Fruit fly (Drosophila melanogaster): ENCODE results near the gene Gtpx.

Gene Gtpx

dm6 chr3L:3350572-3351343 is 24.7 kb downstream of the Gtpx start (continued):
- TF ChIP-seq seq (GFP tag; IDR thresholded peaks at IDR 0.05) = no peak
- no peak for TF ChIP-seq CG7372 (GFP tag; IDR thresholded peaks at IDR 0.05)
- TF ChIP-seq pho (GFP tag; optimal IDR thresholded peaks at IDR 0.05) = no peak
- TF ChIP-seq Hmr (GFP tag; optimal IDR thresholded peaks at IDR 0.05) = no peak
- TF ChIP-seq pzg (GFP tag; optimal IDR thresholded peaks at IDR 0.05) = no peak
- TF ChIP-seq CG9215 (GFP tag; IDR thresholded peaks at IDR 0.05) = no peak
- no peak for TF ChIP-seq gsb (GFP tag; IDR thresholded peaks at IDR 0.05)
- TF ChIP-seq tgo (GFP tag; IDR thresholded peaks at IDR 0.05) = no peak
- no peak for TF ChIP-seq slou (GFP tag; optimal IDR thresholded peaks at IDR 0.05)
- TF ChIP-seq Nf-YB (GFP tag; optimal IDR thresholded peaks at IDR 0.05) = no peak
- TF ChIP-seq Max (GFP tag; optimal IDR thresholded peaks at IDR 0.05) = no peak
- TF ChIP-seq Xbp1 (GFP tag; optimal IDR thresholded peaks at IDR 0.05) = no peak
- no peak for TF ChIP-seq CG14965 (GFP tag; optimal IDR thresholded peaks at IDR 0.05; ENCODE audit: borderline replicate concordance)
- peak; percentile 11 for TF ChIP-seq lilli (GFP tag; optimal IDR thresholded peaks at IDR 0.05)
- no peak for TF ChIP-seq sima (GFP tag; optimal IDR thresholded peaks at IDR 0.05)
- TF ChIP-seq CG3065 (GFP tag; optimal IDR thresholded peaks at IDR 0.05) = no peak
- no peak for TF ChIP-seq Gsc (GFP tag; IDR thresholded peaks at IDR 0.05)
- no peak for TF ChIP-seq CG11723 (GFP tag; optimal IDR thresholded peaks at IDR 0.05)
- TF ChIP-seq CG11085 (GFP tag; IDR thresholded peaks at IDR 0.05) = no peak
- TF ChIP-seq CG2678 (tag; optimal IDR thresholded peaks at IDR 0.05) = peak; percentile 50
- TF ChIP-seq ken (GFP tag; IDR thresholded peaks at IDR 0.05) = 0 out of 3 replicates have a peak, but pooled peaks have one; percentile 38
- no peak for TF ChIP-seq MTF-1 (GFP tag; optimal IDR thresholded peaks at IDR 0.05; ENCODE audit: borderline replicate concordance)
- TF ChIP-seq yki (optimal IDR thresholded peaks at IDR 0.05) = no peak
- no peak for TF ChIP-seq CG17912 (GFP tag; optimal IDR thresholded peaks at IDR 0.05)
- no peak for TF ChIP-seq CG9609 (GFP tag; optimal IDR thresholded peaks at IDR 0.05)
- no peak for TF ChIP-seq CG10147 (GFP tag; optimal IDR thresholded peaks at IDR 0.05)
- no peak for TF ChIP-seq CG13123 (GFP tag; optimal IDR thresholded peaks at IDR 0.05)
- TF ChIP-seq NfI (GFP tag; optimal IDR thresholded peaks at IDR 0.05) = peak; percentile 6
- peak; percentile 71 for TF ChIP-seq D19A (tag; optimal IDR thresholded peaks at IDR 0.05)
- no peak for TF ChIP-seq fd3F (GFP tag; optimal IDR thresholded peaks at IDR 0.05)
- TF ChIP-seq fru (optimal IDR thresholded peaks at IDR 0.05) = no peak
- peak; percentile 0 for TF ChIP-seq CG9727 (GFP tag; optimal IDR thresholded peaks at IDR 0.05)
- TF ChIP-seq sens-2 (GFP tag; IDR thresholded peaks at IDR 0.05) = peak; percentile 50; the same call in 1 of the 2 replicates
- peak; percentile 95 for TF ChIP-seq sd (tag; optimal IDR thresholded peaks at IDR 0.05)
- peak; percentile 14 for TF ChIP-seq Hand (GFP tag; optimal IDR thresholded peaks at IDR 0.05)
- TF ChIP-seq YL-1 (GFP tag; optimal IDR thresholded peaks at IDR 0.05) = no peak
- no peak for TF ChIP-seq hbn (GFP tag; IDR thresholded peaks at IDR 0.05; ENCODE audit: partially characterized antibody)
- TF ChIP-seq CG34224 (GFP tag; IDR thresholded peaks at IDR 0.05; ENCODE audit: partially characterized antibody) = no peak
- TF ChIP-seq Lpt (GFP tag; optimal IDR thresholded peaks at IDR 0.05) = no peak
- TF ChIP-seq croc (GFP tag; conservative IDR thresholded peaks at IDR 0.05) = no peak
- no peak for TF ChIP-seq CG1529 (GFP tag; optimal IDR thresholded peaks at IDR 0.05)
- no peak for TF ChIP-seq zen2 (GFP tag; IDR thresholded peaks at IDR 0.05; ENCODE audit: partially characterized antibody)
- no peak for TF ChIP-seq TFAM (GFP tag; optimal IDR thresholded peaks at IDR 0.05)
- no peak for TF ChIP-seq Trl (optimal IDR thresholded peaks at IDR 0.05)
- TF ChIP-seq Trl (GFP tag; optimal IDR thresholded peaks at IDR 0.05) = no peak
- peak; percentile 15 for TF ChIP-seq CG30403 (GFP tag; optimal IDR thresholded peaks at IDR 0.05)
- no peak for TF ChIP-seq kah (GFP tag; optimal IDR thresholded peaks at IDR 0.05)
- TF ChIP-seq CG14014 (GFP tag; IDR thresholded peaks at IDR 0.05) = 0 out of 2 replicates have a peak, but pooled peaks have one; percentile 14
- TF ChIP-seq ase (GFP tag; IDR thresholded peaks at IDR 0.05) = no peak
- TF ChIP-seq Hr51 (GFP tag; optimal IDR thresholded peaks at IDR 0.05) = no peak
- TF ChIP-seq br (optimal IDR thresholded peaks at IDR 0.05) = no peak
